Worm (Caenorhabditis elegans) whole organism, L3 larva: Measurements from ENCODE around the gene nifk-1.

Experiments
- R02D3.7 ChIP-seq: fragments of 150-350 bp; optimal IDR thresholded peaks from 2 replicates; lab custom pipeline; 2014; ENCODE audit warnings: missing biosample characterization, missing genetic modification characterization
- ZK546.5 ChIP-seq: sonication (generic microtip); optimal IDR thresholded peaks from 2 replicates; lab custom pipeline; 2017; ENCODE audit warnings: missing biosample characterization, missing genetic modification characterization
- aly-2 ChIP-seq: fragments of 150-350 bp; optimal IDR thresholded peaks from 2 replicates; lab custom pipeline; 2014; ENCODE audit warnings: missing biosample characterization, missing genetic modification characterization
- ama-1 ChIP-seq: fragments of 150-350 bp; optimal IDR thresholded peaks from 2 replicates; lab custom pipeline; 2018
- ceh-16 ChIP-seq: sonication (generic microtip); optimal IDR thresholded peaks from 2 replicates; lab custom pipeline; 2017; ENCODE audit warnings: missing biosample characterization, missing genetic modification characterization
- ceh-28 ChIP-seq: fragments of 150-350 bp; optimal IDR thresholded peaks from 2 replicates; lab custom pipeline; 2014; ENCODE audit warnings: missing biosample characterization, missing genetic modification reagents, missing genetic modification characterization
- ceh-82 ChIP-seq: fragments of 150-350 bp; optimal IDR thresholded peaks from 2 replicates; lab custom pipeline; 2014; ENCODE audit warnings: missing biosample characterization, missing genetic modification characterization
- ceh-9 ChIP-seq: sonication (generic microtip); optimal IDR thresholded peaks from 2 replicates; lab custom pipeline; 2018; ENCODE audit warnings: missing biosample characterization, missing genetic modification characterization
- daf-12 ChIP-seq: fragments of 150-350 bp; optimal IDR thresholded peaks from 2 replicates; lab custom pipeline; 2014; ENCODE audit warnings: missing biosample characterization, missing genetic modification reagents, missing genetic modification characterization
- egl-27 ChIP-seq: sonication (generic microtip); optimal IDR thresholded peaks from 4 replicates; lab custom pipeline; 2017; ENCODE audit warnings: missing biosample characterization, missing genetic modification reagents, missing genetic modification characterization
- egl-5 ChIP-seq: fragments of 150-350 bp; optimal IDR thresholded peaks from 2 replicates; lab custom pipeline; 2017; ENCODE audit warnings: missing biosample characterization, missing genetic modification reagents, missing genetic modification characterization, inconsistent platforms
- elt-1 ChIP-seq: fragments of 150-350 bp; optimal IDR thresholded peaks from 2 replicates; lab custom pipeline; 2014; ENCODE audit warnings: missing biosample characterization, missing genetic modification characterization
- elt-2 ChIP-seq: sonication (generic microtip); optimal IDR thresholded peaks from 2 replicates; lab custom pipeline; 2016; ENCODE audit warnings: missing genetic modification reagents, mild to moderate bottlenecking, missing genetic modification characterization, missing compliant biosample characterization
- elt-3 ChIP-seq, 3 experiments: fragments of 150-350 bp in 1 of 3; sonication (generic microtip) in 2 of 3; optimal IDR thresholded peaks; 2 replicates in 2 of 3; 4 replicates in 1 of 3; lab custom pipeline; 2014 to 2017; ENCODE audit warnings: missing biosample characterization in 3 of 3, missing genetic modification characterization in 3 of 3
- eor-1 ChIP-seq, 2 experiments: fragments of 150-350 bp; optimal IDR thresholded peaks; 2 replicates each; lab custom pipeline; 2014 to 2018; ENCODE audit warnings: missing biosample characterization in 2 of 2, missing genetic modification characterization in 2 of 2
- fkh-10 ChIP-seq: sonication (generic microtip); optimal IDR thresholded peaks from 2 replicates; lab custom pipeline; 2017; ENCODE audit warnings: missing biosample characterization, missing genetic modification reagents, missing genetic modification characterization
- fkh-2 ChIP-seq: fragments of 150-350 bp; optimal IDR thresholded peaks from 2 replicates; lab custom pipeline; 2014; ENCODE audit warnings: missing biosample characterization, missing genetic modification reagents, missing genetic modification characterization
- fos-1 ChIP-seq: fragments of 150-350 bp; optimal IDR thresholded peaks from 2 replicates; lab custom pipeline; 2014; ENCODE audit warnings: missing biosample characterization, missing genetic modification characterization
- hmg-11 ChIP-seq: sonication (generic microtip); optimal IDR thresholded peaks from 2 replicates; lab custom pipeline; 2016; ENCODE audit warnings: missing genetic modification characterization, missing compliant biosample characterization
- jun-1 ChIP-seq: fragments of 150-350 bp; optimal IDR thresholded peaks from 2 replicates; lab custom pipeline; 2014; ENCODE audit warnings: missing biosample characterization, missing genetic modification reagents, missing genetic modification characterization
- lin-15B ChIP-seq: fragments of 150-350 bp; optimal IDR thresholded peaks from 2 replicates; lab custom pipeline; 2014; ENCODE audit warnings: missing biosample characterization, missing genetic modification characterization
- lin-39 ChIP-seq: fragments of 150-350 bp; optimal IDR thresholded peaks from 2 replicates; lab custom pipeline; 2018; ENCODE audit warnings: missing biosample characterization, missing genetic modification reagents, missing genetic modification characterization
- lsy-12 ChIP-seq: sonication (generic microtip); optimal IDR thresholded peaks from 2 replicates; lab custom pipeline; 2016; ENCODE audit warnings: mild to moderate bottlenecking, missing genetic modification characterization, missing compliant biosample characterization
- mdl-1 ChIP-seq: fragments of 150-350 bp; optimal IDR thresholded peaks from 2 replicates; lab custom pipeline; 2014; ENCODE audit warnings: missing biosample characterization, missing genetic modification characterization
- mml-1 ChIP-seq: fragments of 150-350 bp; sonication (generic microtip); optimal IDR thresholded peaks from 3 replicates; lab custom pipeline; 2014; ENCODE audit warnings: missing biosample characterization, missing genetic modification characterization
- nfya-1 ChIP-seq: sonication (generic microtip); optimal IDR thresholded peaks from 2 replicates; lab custom pipeline; 2017; ENCODE audit warnings: missing genetic modification characterization, mild to moderate bottlenecking, missing compliant biosample characterization, antibody characterized with exemption, moderate library complexity; ENCODE audit not compliant: insufficient read depth
- nhr-11 ChIP-seq: fragments of 150-350 bp; optimal IDR thresholded peaks from 2 replicates; lab custom pipeline; 2014; ENCODE audit warnings: missing biosample characterization, missing genetic modification characterization
- nhr-12 ChIP-seq: fragments of 150-350 bp; optimal IDR thresholded peaks from 2 replicates; lab custom pipeline; 2014; ENCODE audit warnings: missing biosample characterization, missing genetic modification characterization
- nhr-23 ChIP-seq: fragments of 150-350 bp; optimal IDR thresholded peaks from 2 replicates; lab custom pipeline; 2014; ENCODE audit warnings: missing biosample characterization, missing genetic modification reagents, missing genetic modification characterization
- nhr-237 ChIP-seq: fragments of 150-350 bp; optimal IDR thresholded peaks from 2 replicates; lab custom pipeline; 2014; ENCODE audit warnings: missing biosample characterization, missing genetic modification characterization
- nhr-25 ChIP-seq: sonication (generic microtip); optimal IDR thresholded peaks from 2 replicates; lab custom pipeline; 2017; ENCODE audit warnings: missing biosample characterization, missing genetic modification characterization
- nhr-28 ChIP-seq: fragments of 150-350 bp; optimal IDR thresholded peaks from 2 replicates; lab custom pipeline; 2014; ENCODE audit warnings: missing biosample characterization, missing genetic modification characterization
- nhr-43 ChIP-seq: sonication (generic microtip); optimal IDR thresholded peaks from 2 replicates; lab custom pipeline; 2016; ENCODE audit warnings: mild to moderate bottlenecking, missing genetic modification characterization, missing compliant biosample characterization; ENCODE audit not compliant: poor library complexity, severe bottlenecking
- nhr-67 ChIP-seq: fragments of 150-350 bp; optimal IDR thresholded peaks from 2 replicates; lab custom pipeline; 2014; ENCODE audit warnings: missing biosample characterization, missing genetic modification characterization
- nhr-76 ChIP-seq: fragments of 150-350 bp; sonication (generic microtip); optimal IDR thresholded peaks from 5 replicates; lab custom pipeline; 2014; ENCODE audit warnings: missing biosample characterization, missing genetic modification characterization
- nhr-77 ChIP-seq: fragments of 150-350 bp; optimal IDR thresholded peaks from 2 replicates; lab custom pipeline; 2014; ENCODE audit warnings: missing biosample characterization, missing genetic modification characterization
- pha-4 ChIP-seq: fragments of 150-350 bp; optimal IDR thresholded peaks from 2 replicates; lab custom pipeline; 2014; ENCODE audit warnings: missing biosample characterization, missing genetic modification reagents, missing genetic modification characterization
- pqm-1 ChIP-seq: fragments of 150-350 bp; optimal IDR thresholded peaks from 2 replicates; lab custom pipeline; 2017; ENCODE audit warnings: missing biosample characterization, missing genetic modification characterization, inconsistent platforms
- sea-2 ChIP-seq: fragments of 150-350 bp; sonication (generic microtip); optimal IDR thresholded peaks from 4 replicates; lab custom pipeline; 2014; ENCODE audit warnings: missing biosample characterization, missing genetic modification reagents, missing genetic modification characterization
- skn-1 ChIP-seq: fragments of 150-350 bp; optimal IDR thresholded peaks from 2 replicates; lab custom pipeline; 2014; ENCODE audit warnings: missing biosample characterization, missing genetic modification characterization
- snpc-4 ChIP-seq: fragments of 150-350 bp; optimal IDR thresholded peaks from 2 replicates; lab custom pipeline; 2014; ENCODE audit warnings: missing biosample characterization, missing genetic modification characterization
- tbx-2 ChIP-seq: sonication (generic microtip); optimal IDR thresholded peaks from 2 replicates; lab custom pipeline; 2016; ENCODE audit warnings: mild to moderate bottlenecking, missing genetic modification characterization, missing compliant biosample characterization
- unc-39 ChIP-seq: sonication (generic microtip); optimal IDR thresholded peaks from 4 replicates; lab custom pipeline; 2017; ENCODE audit warnings: missing biosample characterization, missing genetic modification characterization
- unc-62 ChIP-seq: fragments of 150-350 bp; sonication (generic microtip); optimal IDR thresholded peaks from 4 replicates; lab custom pipeline; 2014; ENCODE audit warnings: missing biosample characterization, missing genetic modification reagents, missing genetic modification characterization
- zag-1 ChIP-seq: fragments of 150-350 bp; optimal IDR thresholded peaks from 2 replicates; lab custom pipeline; 2014; ENCODE audit warnings: missing biosample characterization, missing genetic modification characterization
- ztf-11 ChIP-seq: fragments of 150-350 bp; optimal IDR thresholded peaks from 2 replicates; lab custom pipeline; 2014; ENCODE audit warnings: missing biosample characterization, missing genetic modification characterization
- ztf-4 ChIP-seq: fragments of 150-350 bp; optimal IDR thresholded peaks from 2 replicates; lab custom pipeline; 2014; ENCODE audit warnings: missing biosample characterization, missing genetic modification characterization

Gene nifk-1

ce11 chrIII:4649363-4649768 is 43.7 kb downstream of the nifk-1 start:
- TF ChIP-seq nhr-11 (peak; percentile 87), nhr-43 (tag; lab: Kevin White, UChicago) (peak; percentile 93), lsy-12 (peak; percentile 87), fkh-10 (peak; percentile 49), nhr-25 (peak; percentile 98), tbx-2 (tag; lab: Kevin White, UChicago) (peak; percentile 74), lin-15B (tag; lab: Kevin White, UChicago) (peak; percentile 87), snpc-4 (tag; lab: Kevin White, UChicago) (peak; percentile 83), fkh-2 (tag; lab: Kevin White, UChicago) (no peak), fos-1 (tag; lab: Kevin White, UChicago) (peak; percentile 28), ztf-11 (tag; lab: Kevin White, UChicago) (no peak), mdl-1 (tag; lab: Kevin White, UChicago) (peak; percentile 99), sea-2 (peak; percentile 47), hmg-11 (peak; percentile 81), pqm-1 (tag; lab: Kevin White, UChicago) (peak; percentile 98), eor-1 (tag; optimal IDR thresholded peaks at IDR 0.05; lab: Kevin White, UChicago) (no peak), nfya-1 (tag; lab: Kevin White, UChicago) (peak; percentile 90), mml-1 (tag; lab: Kevin White, UChicago) (peak; percentile 24), unc-39 (tag; lab: Kevin White, UChicago) (no peak), unc-62 (GFP tag; lab: Kevin White, UChicago) (peak; percentile 56), elt-3 (tag; optimal IDR thresholded peaks at IDR 0.05; lab: Kevin White, UChicago) (peak in 1 of 3 experiments; percentile 93), ceh-28 (tag; lab: Kevin White, UChicago) (peak; percentile 95), jun-1 (tag; lab: Kevin White, UChicago) (peak; percentile 93), ztf-4 (peak; percentile 15), elt-1 (tag; lab: Kevin White, UChicago) (peak; percentile 25), nhr-77 (tag; lab: Kevin White, UChicago) (no peak), pha-4 (peak; percentile 94), ceh-16 (tag; lab: Kevin White, UChicago) (no peak), skn-1 (tag; lab: Kevin White, UChicago) (no peak), nhr-237 (tag; lab: Kevin White, UChicago) (no peak), zag-1 (tag; lab: Kevin White, UChicago) (no peak), ZK546.5 (tag; lab: Kevin White, UChicago) (no peak), aly-2 (tag; lab: Kevin White, UChicago) (no peak), nhr-67 (tag; lab: Kevin White, UChicago) (no peak), nhr-76 (tag; lab: Kevin White, UChicago) (peak; percentile 21), R02D3.7 (tag; lab: Kevin White, UChicago) (peak; percentile 64), egl-5 (tag; lab: Kevin White, UChicago) (peak; percentile 88), ceh-82 (tag; lab: Kevin White, UChicago) (no peak), nhr-28 (tag; lab: Kevin White, UChicago) (no peak), egl-27 (tag; lab: Kevin White, UChicago) (peak; percentile 35), daf-12 (tag; lab: Kevin White, UChicago) (no peak), ceh-9 (tag; lab: Kevin White, UChicago) (no peak), nhr-12 (tag; lab: Kevin White, UChicago) (no peak), elt-2 (tag; lab: Kevin White, UChicago) (peak; percentile 96), nhr-23 (tag; lab: Kevin White, UChicago) (peak; percentile 92), lin-39 (peak; percentile 90), ama-1 (lab: Kevin White, UChicago) (peak; percentile 30)
